Fruit fly (Drosophila melanogaster) Kc167 (cell line): ENCODE measurements around the gene Esyt2.

Source experiments
- Myc ChIP-seq: fragments of >200 bp; optimal IDR thresholded peaks from 2 replicates; lab custom pipeline; 2017; ENCODE audit warnings: missing external identifiers
- Sin3A ChIP-seq: fragments of >200 bp; optimal IDR thresholded peaks from 2 replicates; lab custom pipeline; 2018; ENCODE audit warnings: missing external identifiers
- h ChIP-seq: fragments of >200 bp; optimal IDR thresholded peaks from 3 replicates; lab custom pipeline; 2018; ENCODE audit warnings: missing external identifiers
- insv ChIP-seq: fragments of >200 bp; optimal IDR thresholded peaks from 3 replicates; lab custom pipeline; 2018; ENCODE audit warnings: missing external identifiers
- psq ChIP-seq: fragments of >200 bp; optimal IDR thresholded peaks from 2 replicates; lab custom pipeline; 2017; ENCODE audit warnings: missing external identifiers
- ttk ChIP-seq: sonication (Bioruptor generic); optimal IDR thresholded peaks from 2 replicates; lab custom pipeline; 2017; ENCODE audit warnings: missing external identifiers

Esyt2 gene

dm6 chr3R:24563039-24563825 is 18.7 kb downstream of the Esyt2 start:
- TF ChIP-seq ttk (lab: Kevin White, UChicago) (no peak), psq (lab: Kevin White, UChicago) (no peak), Sin3A (lab: Kevin White, UChicago) (no peak), insv (lab: Kevin White, UChicago) (no peak)

dm6 chr3R:24564191-24564798 is 19.8 kb downstream of the Esyt2 start:
- TF ChIP-seq ttk (lab: Kevin White, UChicago) (no peak), Myc (lab: Kevin White, UChicago) (no peak), h (lab: Kevin White, UChicago) (no peak), Sin3A (lab: Kevin White, UChicago) (no peak), insv (lab: Kevin White, UChicago) (no peak), psq (lab: Kevin White, UChicago) (no peak)

dm6 chr3R:24564799-24565344 is 20.4 kb downstream of the Esyt2 start:
- TF ChIP-seq h (lab: Kevin White, UChicago) (no peak), Sin3A (lab: Kevin White, UChicago) (no peak), insv (lab: Kevin White, UChicago) (no peak), psq (lab: Kevin White, UChicago) (peak; percentile 11), Myc (lab: Kevin White, UChicago) (no peak), ttk (lab: Kevin White, UChicago) (no peak)

- no peak for TF ChIP-seq ttk (lab: Kevin White, UChicago)
- TF ChIP-seq psq (lab: Kevin White, UChicago): peak; percentile 84
Measured at dm6 chr3R:24565748-24566239, 21.3 kb downstream of the Esyt2 start.

- TF ChIP-seq ttk (lab: Kevin White, UChicago) (no peak), h (lab: Kevin White, UChicago) (no peak), psq (lab: Kevin White, UChicago) (no peak), Myc (lab: Kevin White, UChicago) (no peak), insv (lab: Kevin White, UChicago) (no peak), Sin3A (lab: Kevin White, UChicago) (no peak)
Measured at dm6 chr3R:24566756-24567426, 22.4 kb downstream of the Esyt2 start.

dm6 chr3R:24567427-24567771 is 22.9 kb downstream of the Esyt2 start:
- TF ChIP-seq Myc (lab: Kevin White, UChicago) (no peak), insv (lab: Kevin White, UChicago) (no peak), Sin3A (lab: Kevin White, UChicago) (no peak), h (lab: Kevin White, UChicago) (no peak), ttk (lab: Kevin White, UChicago) (no peak), psq (lab: Kevin White, UChicago) (no peak)

dm6 chr3R:24568251-24568932 is 23.9 kb downstream of the Esyt2 start:
- TF ChIP-seq Myc (lab: Kevin White, UChicago) (no peak), Sin3A (lab: Kevin White, UChicago) (no peak), h (lab: Kevin White, UChicago) (no peak), ttk (lab: Kevin White, UChicago) (no peak), insv (lab: Kevin White, UChicago) (no peak), psq (lab: Kevin White, UChicago) (no peak)

dm6 chr3R:24569669-24570349 is 25.3 kb downstream of the Esyt2 start:
- TF ChIP-seq Myc (lab: Kevin White, UChicago): no peak
- no peak for TF ChIP-seq psq (lab: Kevin White, UChicago)
- no peak for TF ChIP-seq h (lab: Kevin White, UChicago)

- TF ChIP-seq psq (lab: Kevin White, UChicago): no peak
- no peak for TF ChIP-seq insv (lab: Kevin White, UChicago)
- TF ChIP-seq Myc (lab: Kevin White, UChicago): no peak
- TF ChIP-seq ttk (lab: Kevin White, UChicago): no peak
- TF ChIP-seq h (lab: Kevin White, UChicago): no peak
Measured at dm6 chr3R:24571386-24572124, 27.0 kb downstream of the Esyt2 start.

- TF ChIP-seq psq (lab: Kevin White, UChicago) (peak; percentile 43), h (lab: Kevin White, UChicago) (no peak), ttk (lab: Kevin White, UChicago) (no peak), Sin3A (lab: Kevin White, UChicago) (no peak)
Measured at dm6 chr3R:24572540-24573043, 28.1 kb downstream of the Esyt2 start.
